Worm (Caenorhabditis elegans) whole organism, L3 larva: ENCODE measurements around the gene inft-2.

Experiments used
- ZK546.5 ChIP-seq: sonication (generic microtip); optimal IDR thresholded peaks from 2 replicates; lab custom pipeline; 2017; ENCODE audit warnings: missing biosample characterization, missing genetic modification characterization
- aly-2 ChIP-seq: fragments of 150-350 bp; optimal IDR thresholded peaks from 2 replicates; lab custom pipeline; 2014; ENCODE audit warnings: missing biosample characterization, missing genetic modification characterization
- ceh-82 ChIP-seq: fragments of 150-350 bp; optimal IDR thresholded peaks from 2 replicates; lab custom pipeline; 2014; ENCODE audit warnings: missing biosample characterization, missing genetic modification characterization
- eor-1 ChIP-seq, 2 experiments: fragments of 150-350 bp; optimal IDR thresholded peaks; 2 replicates each; lab custom pipeline; 2014 to 2018; ENCODE audit warnings: missing biosample characterization in 2 of 2, missing genetic modification characterization in 2 of 2
- nfya-1 ChIP-seq: sonication (generic microtip); optimal IDR thresholded peaks from 2 replicates; lab custom pipeline; 2017; ENCODE audit warnings: missing genetic modification characterization, mild to moderate bottlenecking, missing compliant biosample characterization, antibody characterized with exemption, moderate library complexity; ENCODE audit not compliant: insufficient read depth
- nhr-11 ChIP-seq: fragments of 150-350 bp; optimal IDR thresholded peaks from 2 replicates; lab custom pipeline; 2014; ENCODE audit warnings: missing biosample characterization, missing genetic modification characterization
- nhr-237 ChIP-seq: fragments of 150-350 bp; optimal IDR thresholded peaks from 2 replicates; lab custom pipeline; 2014; ENCODE audit warnings: missing biosample characterization, missing genetic modification characterization
- sea-2 ChIP-seq: fragments of 150-350 bp; sonication (generic microtip); optimal IDR thresholded peaks from 4 replicates; lab custom pipeline; 2014; ENCODE audit warnings: missing biosample characterization, missing genetic modification reagents, missing genetic modification characterization
- zag-1 ChIP-seq: fragments of 150-350 bp; optimal IDR thresholded peaks from 2 replicates; lab custom pipeline; 2014; ENCODE audit warnings: missing biosample characterization, missing genetic modification characterization
- ztf-11 ChIP-seq: fragments of 150-350 bp; optimal IDR thresholded peaks from 2 replicates; lab custom pipeline; 2014; ENCODE audit warnings: missing biosample characterization, missing genetic modification characterization

DNA sequence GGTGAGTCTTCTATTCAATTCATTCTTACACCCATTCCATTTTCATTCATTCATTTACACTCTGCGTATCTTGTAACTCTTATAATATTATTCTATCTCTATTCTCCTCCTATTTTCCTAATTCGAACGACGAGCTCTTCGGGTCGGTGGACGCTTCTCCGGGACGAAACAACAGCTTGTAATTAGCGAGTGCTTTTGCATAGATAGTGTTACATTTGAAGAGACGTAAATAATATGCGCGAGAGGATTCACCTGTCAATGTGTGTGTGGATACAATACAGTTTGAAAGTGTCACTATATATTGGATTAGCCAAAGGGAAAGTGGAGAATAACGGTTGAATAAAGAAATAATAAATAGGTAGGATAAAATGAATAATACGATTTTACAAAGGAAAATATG is 18.5 kb downstream of the inft-2 start:
- TF ChIP-seq zag-1 = no peak
- TF ChIP-seq ceh-82 (tag; lab: Kevin White, UChicago) = no peak
- TF ChIP-seq nfya-1 (tag; lab: Kevin White, UChicago) = no peak
- no peak for TF ChIP-seq nhr-237 (tag; lab: Kevin White, UChicago)
- TF ChIP-seq sea-2 = no peak
- TF ChIP-seq aly-2 = no peak
- TF ChIP-seq eor-1 (tag; optimal IDR thresholded peaks at IDR 0.05; lab: Kevin White, UChicago) = no peak
- no peak for TF ChIP-seq ztf-11 (tag; lab: Kevin White, UChicago)
- TF ChIP-seq ZK546.5 (tag; lab: Kevin White, UChicago) = no peak
- TF ChIP-seq nhr-11 (tag; lab: Kevin White, UChicago) = no peak
